Worm (Caenorhabditis elegans): Measurements from ENCODE around the gene taf-8.
"Not testable (repeated sequence)": the region's sequence is repeated elsewhere in the genome, so short reads cannot be mapped to it uniquely, and the experiment has no call there.

taf-8 gene

ce11 chrII:9718631-9719252, 49.6 kb downstream of the taf-8 start, which contains the start of gene Y53C12A.11:
Y53C12A.11 (minus strand) TSS chrII:9718698.
- not testable (repeated sequence) for TF ChIP-seq pha-4, nhr-28, mep-1 (tag; optimal IDR thresholded peaks at IDR 0.05)
